Fruit fly (Drosophila melanogaster): Measurements from ENCODE around the gene CIAPIN1.
A peak's percentile ranks its signal among the peaks of the same experiment; 100 is the strongest.

The CIAPIN1 gene

dm6 chr2L:15011779-15012178 lies 26.9 kb downstream of the CIAPIN1 start (continued):
- peak; percentile 22; the same call in 1 of the 2 replicates for TF ChIP-seq amos (GFP tag; IDR thresholded peaks at IDR 0.05; ENCODE audit: partially characterized antibody)
- TF ChIP-seq ara (GFP tag; IDR thresholded peaks at IDR 0.05) = no peak
- TF ChIP-seq trem (tag; optimal IDR thresholded peaks at IDR 0.05) = no peak
- TF ChIP-seq zfh1 (GFP tag; IDR thresholded peaks at IDR 0.05) = no peak
- TF ChIP-seq sna (GFP tag; IDR thresholded peaks at IDR 0.05; ENCODE audit: partially characterized antibody) = no peak
- no peak for TF ChIP-seq Atf-2 (GFP tag; optimal IDR thresholded peaks at IDR 0.05)
- no peak for TF ChIP-seq vfl (GFP tag; optimal IDR thresholded peaks at IDR 0.05)
- peak; percentile 31; the same call in 1 of the 2 replicates for TF ChIP-seq Bgb (GFP tag; IDR thresholded peaks at IDR 0.05; ENCODE audit: partially characterized antibody)
- TF ChIP-seq trh (GFP tag; optimal IDR thresholded peaks at IDR 0.05) = no peak
- no peak for TF ChIP-seq CG8388 (GFP tag; optimal IDR thresholded peaks at IDR 0.05)
- no peak for TF ChIP-seq klu (GFP tag; IDR thresholded peaks at IDR 0.05)
- no peak for TF ChIP-seq ftz-f1 (GFP tag; optimal IDR thresholded peaks at IDR 0.05)
- TF ChIP-seq CG4820 (GFP tag; optimal IDR thresholded peaks at IDR 0.05) = no peak
- TF ChIP-seq CG6654 (GFP tag; optimal IDR thresholded peaks at IDR 0.05) = no peak
- no peak for TF ChIP-seq NC2α (GFP tag; optimal IDR thresholded peaks at IDR 0.05)
- no peak for TF ChIP-seq hb (GFP tag; IDR thresholded peaks at IDR 0.05; ENCODE audit: partially characterized antibody)
- no peak for TF ChIP-seq CG9215 (GFP tag; IDR thresholded peaks at IDR 0.05)
- TF ChIP-seq gt (GFP tag; IDR thresholded peaks at IDR 0.05) = no peak
- TF ChIP-seq CG2889 (GFP tag; IDR thresholded peaks at IDR 0.05) = no peak
- TF ChIP-seq CG1647 (GFP tag; optimal IDR thresholded peaks at IDR 0.05) = no peak
- no peak for TF ChIP-seq Neu2 (GFP tag; optimal IDR thresholded peaks at IDR 0.05; ENCODE audit: borderline replicate concordance)
- TF ChIP-seq CG13296 (GFP tag; optimal IDR thresholded peaks at IDR 0.05) = no peak
- TF ChIP-seq CG3838 (GFP tag; optimal IDR thresholded peaks at IDR 0.05) = no peak
- no peak for TF ChIP-seq Aef1 (GFP tag; IDR thresholded peaks at IDR 0.05)
- no peak for TF ChIP-seq CG9876 (GFP tag; optimal IDR thresholded peaks at IDR 0.05)
- no peak for TF ChIP-seq Abd-B (GFP tag; optimal IDR thresholded peaks at IDR 0.05)
- TF ChIP-seq Hsf (GFP tag; optimal IDR thresholded peaks at IDR 0.05) = no peak
- no peak for TF ChIP-seq Tbp (GFP tag; optimal IDR thresholded peaks at IDR 0.05)
- no peak for TF ChIP-seq Fer3 (tag; optimal IDR thresholded peaks at IDR 0.05)
- no peak for TF ChIP-seq Usf (GFP tag; optimal IDR thresholded peaks at IDR 0.05)
- TF ChIP-seq CG9609 (GFP tag; optimal IDR thresholded peaks at IDR 0.05) = no peak
- no peak for TF ChIP-seq GATAe (GFP tag; conservative IDR thresholded peaks at IDR 0.05)
- peak; percentile 2 for TF ChIP-seq CG18476 (GFP tag; optimal IDR thresholded peaks at IDR 0.05)
- no peak for TF ChIP-seq crc (GFP tag; optimal IDR thresholded peaks at IDR 0.05)
- TF ChIP-seq gem (tag; optimal IDR thresholded peaks at IDR 0.05) = no peak
- no peak for TF ChIP-seq chinmo (GFP tag; IDR thresholded peaks at IDR 0.05; ENCODE audit: partially characterized antibody)
- TF ChIP-seq Dip2 (GFP tag; IDR thresholded peaks at IDR 0.05) = no peak
- TF ChIP-seq Hey (tag; optimal IDR thresholded peaks at IDR 0.05) = no peak
- no peak for TF ChIP-seq CG8359 (GFP tag; optimal IDR thresholded peaks at IDR 0.05; ENCODE audit: borderline replicate concordance)
- no peak for TF ChIP-seq gcm2 (GFP tag; optimal IDR thresholded peaks at IDR 0.05)
- TF ChIP-seq H15 (GFP tag; IDR thresholded peaks at IDR 0.05) = no peak
- peak in 1 of 2 experiments; percentile 39 for TF ChIP-seq Hr51 (GFP tag; optimal IDR thresholded peaks at IDR 0.05)
- TF ChIP-seq CG8281 (tag; optimal IDR thresholded peaks at IDR 0.05) = no peak
- no peak for TF ChIP-seq CG7786 (GFP tag; optimal IDR thresholded peaks at IDR 0.05)
- no peak for TF ChIP-seq emc (GFP tag; optimal IDR thresholded peaks at IDR 0.05)
- TF ChIP-seq Camta (GFP tag; optimal IDR thresholded peaks at IDR 0.05) = no peak
- TF ChIP-seq Oli (tag; optimal IDR thresholded peaks at IDR 0.05) = no peak
- TF ChIP-seq scrt (GFP tag; optimal IDR thresholded peaks at IDR 0.05) = peak; percentile 93
- no peak for TF ChIP-seq CG10321 (GFP tag; IDR thresholded peaks at IDR 0.05)
- no peak for TF ChIP-seq zf30C (GFP tag; optimal IDR thresholded peaks at IDR 0.05)
